Worm (Caenorhabditis elegans) whole organism, early embryonic: ENCODE measurements around the gene K02E7.11.

Source experiments
- F13C5.2 ChIP-seq: sonication (generic microtip); optimal IDR thresholded peaks from 2 replicates; lab custom pipeline; 2017; ENCODE audit warnings: mild to moderate bottlenecking, missing genetic modification characterization, inconsistent platforms, missing compliant biosample characterization
- ama-1 ChIP-seq: fragments of 150-350 bp; optimal IDR thresholded peaks from 2 replicates; lab custom pipeline; 2014
- ceh-13 ChIP-seq: fragments of 200-800 bp; sonication (Bioruptor generic); optimal IDR thresholded peaks from 2 replicates; lab custom pipeline; 2018; ENCODE audit warnings: mild to moderate bottlenecking, missing genetic modification characterization, missing compliant biosample characterization
- ets-7 ChIP-seq: sonication (generic microtip); optimal IDR thresholded peaks from 2 replicates; lab custom pipeline; 2016; ENCODE audit warnings: missing genotype, missing genetic modification characterization, missing compliant biosample characterization
- flt-1 ChIP-seq: fragments of 200-800 bp; sonication (Bioruptor generic); IDR thresholded peaks from 2 replicates; pipeline ENCODE4 v1.3.6; 2022; ENCODE audit warnings: missing genetic modification characterization, missing compliant biosample characterization
- hmbx-1 ChIP-seq: sonication (generic microtip); optimal IDR thresholded peaks from 2 replicates; lab custom pipeline; 2016; ENCODE audit warnings: mild to moderate bottlenecking, missing genetic modification characterization, missing compliant biosample characterization
- hmg-4 ChIP-seq: fragments of 200-800 bp; sonication (Bioruptor generic); optimal IDR thresholded peaks from 2 replicates; lab custom pipeline; 2018; ENCODE audit warnings: mild to moderate bottlenecking, missing genetic modification characterization, missing compliant biosample characterization
- pes-1 ChIP-seq: fragments of 200-800 bp; sonication (Bioruptor generic); IDR thresholded peaks from 2 replicates; pipeline ENCODE4 v1.3.6; 2022; ENCODE audit warnings: missing genetic modification reagents, missing genetic modification characterization, missing compliant biosample characterization
- scrt-1 ChIP-seq: fragments of 200-800 bp; sonication (Bioruptor generic); IDR thresholded peaks from 2 replicates; pipeline ENCODE4 v1.3.6; 2022; ENCODE audit warnings: missing genetic modification characterization, missing compliant biosample characterization
- sea-1 ChIP-seq: fragments of 200-800 bp; sonication (Bioruptor generic); conservative IDR thresholded peaks from 2 replicates; pipeline ENCODE4 v1.3.6; 2022; ENCODE audit warnings: missing genetic modification characterization, missing compliant biosample characterization
- tbx-37 ChIP-seq: fragments of 200-800 bp; sonication (Bioruptor generic); conservative IDR thresholded peaks from 2 replicates; pipeline ENCODE4 v1.3.6; 2022; ENCODE audit warnings: missing genetic modification reagents, missing genetic modification characterization, missing compliant biosample characterization
- tra-4 ChIP-seq: sonication (generic microtip); optimal IDR thresholded peaks from 2 replicates; lab custom pipeline; 2017; ENCODE audit warnings: missing genetic modification characterization, missing compliant biosample characterization

DNA sequence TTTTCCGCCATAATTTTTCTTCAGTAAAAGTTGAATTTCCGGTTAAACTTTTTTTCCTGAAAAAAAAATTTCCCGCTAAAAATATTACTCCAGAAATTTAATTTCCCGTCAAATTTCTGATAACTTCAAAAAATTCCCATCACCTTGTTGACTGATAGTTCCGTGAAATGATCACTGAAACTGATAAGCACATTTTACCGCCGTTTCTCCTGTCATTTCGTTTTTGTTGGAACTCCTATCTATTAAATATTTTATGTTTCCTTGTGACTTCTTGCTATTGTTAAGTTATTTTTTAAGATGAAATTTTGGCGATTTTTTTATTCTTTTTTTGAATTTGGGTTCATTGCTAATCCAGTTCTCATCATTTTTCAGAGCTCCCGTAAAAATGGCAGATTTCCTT lies 46.7 kb downstream of the K02E7.11 start, which contains the start of gene math-34:
- TF ChIP-seq flt-1 (GFP tag; lab: Robert Waterston, UW) (no peak), ama-1 (lab: Kevin White, UChicago) (no peak), F13C5.2 (tag; lab: Kevin White, UChicago) (no peak), tbx-37 (GFP tag; lab: Robert Waterston, UW) (no peak), ets-7 (tag; lab: Kevin White, UChicago) (no peak), hmg-4 (GFP tag; lab: Kevin White, UChicago) (no peak), scrt-1 (no peak), sea-1 (GFP tag; lab: Robert Waterston, UW) (no peak), tra-4 (tag; lab: Kevin White, UChicago) (no peak), pes-1 (no peak), ceh-13 (GFP tag; lab: Kevin White, UChicago) (no peak), hmbx-1 (tag; lab: Kevin White, UChicago) (no peak)
